Worm (Caenorhabditis elegans) whole organism, L1 larva: Measurements from ENCODE around the gene C05E4.15.
A peak's percentile ranks its signal among the peaks of the same experiment; 100 is the strongest.

Experiments used
- C16A3.4 ChIP-seq: fragments of 150-350 bp; optimal IDR thresholded peaks from 2 replicates; lab custom pipeline; 2014; ENCODE audit warnings: missing biosample characterization, missing genetic modification characterization
- C34B4.2 ChIP-seq: sonication (generic microtip); optimal IDR thresholded peaks from 2 replicates; lab custom pipeline; 2017; ENCODE audit warnings: mild to moderate bottlenecking, missing genetic modification characterization, missing compliant biosample characterization
- F16B12.6 ChIP-seq: fragments of 150-350 bp; optimal IDR thresholded peaks from 2 replicates; lab custom pipeline; 2014; ENCODE audit warnings: missing biosample characterization, missing genetic modification characterization
- ama-1 ChIP-seq: fragments of 150-350 bp; optimal IDR thresholded peaks from 2 replicates; lab custom pipeline; 2014
- ceh-63 ChIP-seq: fragments of 200-800 bp; sonication (Bioruptor generic); optimal IDR thresholded peaks from 2 replicates; lab custom pipeline; 2018; ENCODE audit warnings: mild to moderate bottlenecking, missing genetic modification characterization, missing compliant biosample characterization
- ceh-8 ChIP-seq: fragments of 200-800 bp; sonication (Bioruptor generic); optimal IDR thresholded peaks from 2 replicates; lab custom pipeline; 2018; ENCODE audit warnings: mild to moderate bottlenecking, missing genetic modification characterization, moderate library complexity, missing compliant biosample characterization
- efl-1 ChIP-seq, 4 experiments: fragments of 150-350 bp; optimal IDR thresholded peaks in 3 of 4; peaks in 1 of 4; 1 replicate in 1 of 4; 2 replicates in 3 of 4; lab custom pipeline; 2014; ENCODE audit warnings: missing biosample characterization in 2 of 4, missing genetic modification characterization in 2 of 4, missing genetic modification reagents in 2 of 4
- egl-27 ChIP-seq, 2 experiments: fragments of 150-350 bp in 1 of 2; sonication (generic microtip); optimal IDR thresholded peaks; 3 replicates each; lab custom pipeline; 2017 to 2018; ENCODE audit warnings: missing biosample characterization in 2 of 2, missing genetic modification characterization in 2 of 2, missing genetic modification reagents in 2 of 2
- elt-3 ChIP-seq, 6 experiments: fragments of 150-350 bp in 1 of 6; sonication (generic microtip); optimal IDR thresholded peaks; 2 replicates each; lab custom pipeline; 2017 to 2018; ENCODE audit warnings: missing biosample characterization in 6 of 6, missing genetic modification characterization in 6 of 6, inconsistent platforms in 1 of 6
- ets-5 ChIP-seq: fragments of 200-800 bp; sonication (Bioruptor generic); IDR thresholded peaks from 2 replicates; pipeline ENCODE4 v1.3.6; 2022; ENCODE audit warnings: missing genetic modification characterization, missing compliant biosample characterization
- fkh-10 ChIP-seq: sonication (generic microtip); optimal IDR thresholded peaks from 2 replicates; lab custom pipeline; 2017; ENCODE audit warnings: missing biosample characterization, missing genetic modification reagents, missing genetic modification characterization
- fos-1 ChIP-seq: fragments of 150-350 bp; optimal IDR thresholded peaks from 2 replicates; lab custom pipeline; 2014; ENCODE audit warnings: missing biosample characterization, missing genetic modification characterization
- grh-1 ChIP-seq: fragments of 200-800 bp; sonication (Bioruptor generic); IDR thresholded peaks from 2 replicates; pipeline ENCODE4 v1.3.6; 2022; ENCODE audit warnings: missing genetic modification reagents, missing genetic modification characterization, missing compliant biosample characterization
- hlh-4 ChIP-seq: sonication (generic microtip); optimal IDR thresholded peaks from 2 replicates; lab custom pipeline; 2016; ENCODE audit warnings: mild to moderate bottlenecking, missing genetic modification characterization, missing compliant biosample characterization
- hpl-2 ChIP-seq: fragments of 150-350 bp; optimal IDR thresholded peaks from 2 replicates; lab custom pipeline; 2014; ENCODE audit warnings: missing biosample characterization, missing genetic modification reagents, missing genetic modification characterization
- irx-1 ChIP-seq: sonication (generic microtip); optimal IDR thresholded peaks from 2 replicates; lab custom pipeline; 2016; ENCODE audit warnings: missing genetic modification characterization, missing compliant biosample characterization
- isw-1 ChIP-seq: fragments of 200-800 bp; sonication (Bioruptor generic); IDR thresholded peaks from 2 replicates; pipeline ENCODE4 v1.3.6; 2022; ENCODE audit warnings: missing genetic modification characterization, missing compliant biosample characterization
- jun-1 ChIP-seq: fragments of 150-350 bp; optimal IDR thresholded peaks from 2 replicates; lab custom pipeline; 2014; ENCODE audit warnings: missing biosample characterization, missing genetic modification reagents, missing genetic modification characterization
- lin-14 ChIP-seq: fragments of 200-800 bp; sonication (Bioruptor generic); optimal IDR thresholded peaks from 2 replicates; lab custom pipeline; 2018; ENCODE audit warnings: mild to moderate bottlenecking, missing genetic modification characterization, moderate library complexity, missing compliant biosample characterization
- lin-35 ChIP-seq, 2 experiments: fragments of 150-350 bp; optimal IDR thresholded peaks; 2 replicates each; lab custom pipeline; 2014; ENCODE audit warnings: missing biosample characterization in 2 of 2, missing genetic modification characterization in 2 of 2, missing genetic modification reagents in 2 of 2
- lin-39 ChIP-seq: fragments of 150-350 bp; optimal IDR thresholded peaks from 2 replicates; lab custom pipeline; 2014; ENCODE audit warnings: missing biosample characterization, missing genetic modification reagents, missing genetic modification characterization
- lir-3 ChIP-seq: sonication (generic microtip); optimal IDR thresholded peaks from 2 replicates; lab custom pipeline; 2016; ENCODE audit warnings: mild to moderate bottlenecking, missing genetic modification characterization, moderate library complexity, missing compliant biosample characterization; ENCODE audit not compliant: poor library complexity
- lsy-2 ChIP-seq, 2 experiments: fragments of 150-350 bp; optimal IDR thresholded peaks; 2 replicates each; lab custom pipeline; 2014; ENCODE audit warnings: missing biosample characterization in 2 of 2, missing genetic modification characterization in 2 of 2
- mab-9 ChIP-seq: fragments of 200-800 bp; sonication (Bioruptor generic); IDR thresholded peaks from 2 replicates; pipeline ENCODE4 v1.3.6; 2022; ENCODE audit warnings: missing genetic modification reagents, missing genetic modification characterization, missing compliant biosample characterization
- mdl-1 ChIP-seq, 2 experiments: fragments of 150-350 bp; optimal IDR thresholded peaks; 2 replicates each; lab custom pipeline; 2014 to 2017; ENCODE audit warnings: missing biosample characterization in 2 of 2, missing genetic modification characterization in 2 of 2, inconsistent platforms in 1 of 2
- mep-1 ChIP-seq: fragments of 150-350 bp; optimal IDR thresholded peaks from 2 replicates; lab custom pipeline; 2014; ENCODE audit warnings: missing biosample characterization, missing genetic modification characterization
- nhr-19 ChIP-seq: fragments of 200-800 bp; sonication (Bioruptor generic); conservative IDR thresholded peaks from 2 replicates; pipeline ENCODE4 v1.3.6; 2022; ENCODE audit warnings: missing genetic modification characterization, missing compliant biosample characterization
- nhr-20 ChIP-seq: sonication (generic microtip); optimal IDR thresholded peaks from 2 replicates; lab custom pipeline; 2016; ENCODE audit warnings: mild to moderate bottlenecking, missing genetic modification characterization, missing compliant biosample characterization
- nhr-237 ChIP-seq: fragments of 150-350 bp; optimal IDR thresholded peaks from 2 replicates; lab custom pipeline; 2014; ENCODE audit warnings: missing biosample characterization, missing genetic modification characterization
- nhr-47 ChIP-seq: sonication (generic microtip); optimal IDR thresholded peaks from 2 replicates; lab custom pipeline; 2016; ENCODE audit warnings: mild to moderate bottlenecking, missing genetic modification characterization, moderate library complexity, missing compliant biosample characterization
- nhr-71 ChIP-seq: sonication (generic microtip); optimal IDR thresholded peaks from 2 replicates; lab custom pipeline; 2016; ENCODE audit warnings: mild to moderate bottlenecking, missing genetic modification characterization, moderate library complexity, missing compliant biosample characterization
- nhr-77 ChIP-seq: fragments of 150-350 bp; optimal IDR thresholded peaks from 2 replicates; lab custom pipeline; 2014; ENCODE audit warnings: missing biosample characterization, missing genetic modification characterization
- nhr-84 ChIP-seq: sonication (generic microtip); optimal IDR thresholded peaks from 2 replicates; lab custom pipeline; 2017; ENCODE audit warnings: missing biosample characterization, missing genetic modification characterization
- nhr-85 ChIP-seq: sonication (generic microtip); peaks from one replicate; lab custom pipeline; 2016; ENCODE audit warnings: missing genetic modification characterization, inconsistent platforms, missing compliant biosample characterization
- pag-3 ChIP-seq: sonication (generic microtip); optimal IDR thresholded peaks from 2 replicates; lab custom pipeline; 2017; ENCODE audit warnings: missing genetic modification characterization, mild to moderate bottlenecking, missing compliant biosample characterization, antibody characterized with exemption, borderline replicate concordance; ENCODE audit not compliant: insufficient read depth
- pqm-1 ChIP-seq: sonication (generic microtip); optimal IDR thresholded peaks from 3 replicates; lab custom pipeline; 2017; ENCODE audit warnings: missing biosample characterization, missing genetic modification characterization
- rnt-1 ChIP-seq: sonication (generic microtip); optimal IDR thresholded peaks from 2 replicates; lab custom pipeline; 2016; ENCODE audit warnings: mild to moderate bottlenecking, missing genetic modification characterization, moderate library complexity, missing compliant biosample characterization
- skn-1 ChIP-seq: fragments of 150-350 bp; optimal IDR thresholded peaks from 2 replicates; lab custom pipeline; 2014; ENCODE audit warnings: missing biosample characterization, missing genetic modification characterization
- snu-23 ChIP-seq: sonication (generic microtip); optimal IDR thresholded peaks from 2 replicates; lab custom pipeline; 2016; ENCODE audit warnings: missing genetic modification characterization, missing compliant biosample characterization
- sox-4 ChIP-seq: sonication (generic microtip); optimal IDR thresholded peaks from 2 replicates; lab custom pipeline; 2016; ENCODE audit warnings: missing genetic modification characterization, missing compliant biosample characterization
- sup-37 ChIP-seq: fragments of 200-800 bp; sonication (Bioruptor generic); optimal IDR thresholded peaks from 2 replicates; lab custom pipeline; 2018; ENCODE audit warnings: mild to moderate bottlenecking, missing genetic modification characterization, missing compliant biosample characterization
- swsn-7 ChIP-seq: sonication (generic microtip); optimal IDR thresholded peaks from 2 replicates; lab custom pipeline; 2016; ENCODE audit warnings: missing genetic modification characterization, missing compliant biosample characterization
- tbx-2 ChIP-seq: sonication (generic microtip); optimal IDR thresholded peaks from 2 replicates; lab custom pipeline; 2016; ENCODE audit warnings: missing genetic modification characterization, missing compliant biosample characterization
- tlp-1 ChIP-seq: fragments of 150-350 bp; optimal IDR thresholded peaks from 2 replicates; lab custom pipeline; 2014; ENCODE audit warnings: missing biosample characterization, missing genetic modification characterization
- unc-130 ChIP-seq: fragments of 150-350 bp; optimal IDR thresholded peaks from 2 replicates; lab custom pipeline; 2017; ENCODE audit warnings: missing biosample characterization, missing genetic modification characterization, inconsistent platforms
- vab-15 ChIP-seq: sonication (generic microtip); optimal IDR thresholded peaks from 2 replicates; lab custom pipeline; 2017; ENCODE audit warnings: missing genotype, mild to moderate bottlenecking, missing genetic modification characterization, missing compliant biosample characterization
- xbp-1 ChIP-seq: sonication (generic microtip); optimal IDR thresholded peaks from 2 replicates; lab custom pipeline; 2016; ENCODE audit warnings: missing genetic modification characterization, missing compliant biosample characterization
- zip-4 ChIP-seq: fragments of 200-800 bp; sonication (Bioruptor generic); optimal IDR thresholded peaks from 2 replicates; lab custom pipeline; 2018; ENCODE audit warnings: mild to moderate bottlenecking, missing genetic modification characterization, moderate library complexity, missing compliant biosample characterization
- ztf-11 ChIP-seq, 2 experiments: sonication (generic microtip); optimal IDR thresholded peaks; 2 replicates each; lab custom pipeline; 2016 to 2017; ENCODE audit warnings: missing genetic modification characterization in 2 of 2, missing biosample characterization in 1 of 2, missing compliant biosample characterization in 1 of 2
- ztf-4 ChIP-seq: fragments of 150-350 bp; optimal IDR thresholded peaks from 2 replicates; lab custom pipeline; 2014; ENCODE audit warnings: missing biosample characterization, missing genetic modification characterization

Gene C05E4.15

ce11 chrV:731330-731729, 29.8 kb downstream of the C05E4.15 start (continued):
- TF ChIP-seq lin-14 (GFP tag; lab: Kevin White, UChicago): peak; percentile 100
- TF ChIP-seq pqm-1 (tag; lab: Kevin White, UChicago): peak; percentile 48
- peak in 5 of 6 experiments; percentile 16 to 92 (median 65) for TF ChIP-seq elt-3 (tag; optimal IDR thresholded peaks at IDR 0.05; lab: Kevin White, UChicago)
- TF ChIP-seq nhr-237 (tag; lab: Kevin White, UChicago): no peak
- peak; percentile 89 for TF ChIP-seq nhr-47 (tag; lab: Kevin White, UChicago)

ce11 chrV:730216-730615, 30.9 kb downstream of the C05E4.15 start:
- no peak for TF ChIP-seq F16B12.6 (tag; lab: Kevin White, UChicago)
- TF ChIP-seq mab-9 (GFP tag; lab: Robert Waterston, UW): no peak
- peak; percentile 49 for TF ChIP-seq C16A3.4 (tag; lab: Kevin White, UChicago)
- no peak for TF ChIP-seq ets-5 (GFP tag; lab: Robert Waterston, UW)
- TF ChIP-seq nhr-85: peak; percentile 71
- no peak for TF ChIP-seq tlp-1 (tag; lab: Kevin White, UChicago)
- TF ChIP-seq ztf-11 (tag; optimal IDR thresholded peaks at IDR 0.05; lab: Kevin White, UChicago): peak in 1 of 2 experiments; percentile 32
- TF ChIP-seq efl-1 (optimal IDR thresholded peaks at IDR 0.05; lab: Kevin White, UChicago): peak in 1 of 2 experiments; percentile 6
- no peak for TF ChIP-seq efl-1 (GFP tag; optimal IDR thresholded peaks at IDR 0.05 in 1 of 2; lab: Kevin White, UChicago)
- TF ChIP-seq ceh-63 (GFP tag; lab: Kevin White, UChicago): no peak
- peak; percentile 75 for TF ChIP-seq nhr-20 (tag; lab: Kevin White, UChicago)
- no peak for TF ChIP-seq C34B4.2 (tag; lab: Kevin White, UChicago)
- TF ChIP-seq nhr-47 (tag; lab: Kevin White, UChicago): peak; percentile 49
- peak; percentile 56; the same call in 1 of the 2 replicates for TF ChIP-seq grh-1 (GFP tag; lab: Robert Waterston, UW)
- TF ChIP-seq xbp-1 (tag; lab: Kevin White, UChicago): peak; percentile 5
- TF ChIP-seq fkh-10 (GFP tag; lab: Kevin White, UChicago): no peak
- peak; percentile 88 for TF ChIP-seq nhr-71 (tag; lab: Kevin White, UChicago)
- TF ChIP-seq ztf-4: peak; percentile 59
- peak; percentile 77 for TF ChIP-seq sup-37
- TF ChIP-seq nhr-19 (GFP tag; lab: Robert Waterston, UW): peak; percentile 94
- no peak for TF ChIP-seq pqm-1 (tag; lab: Kevin White, UChicago)
- TF ChIP-seq vab-15 (tag; lab: Kevin White, UChicago): no peak
- peak; percentile 43 for TF ChIP-seq ama-1 (lab: Kevin White, UChicago)
- TF ChIP-seq lsy-2 (tag; optimal IDR thresholded peaks at IDR 0.05; lab: Kevin White, UChicago): peak; percentile 26 to 34
- no peak for TF ChIP-seq fos-1
- no peak for TF ChIP-seq hlh-4 (tag; lab: Kevin White, UChicago)
- TF ChIP-seq unc-130 (tag; lab: Kevin White, UChicago): no peak
- TF ChIP-seq sox-4 (tag; lab: Kevin White, UChicago): no peak
- TF ChIP-seq isw-1 (GFP tag; lab: Robert Waterston, UW): no peak
- TF ChIP-seq ceh-8: no peak
- no peak for TF ChIP-seq lin-39 (tag; lab: Kevin White, UChicago)
- peak in 1 of 2 experiments; percentile 73 for TF ChIP-seq mdl-1 (tag; optimal IDR thresholded peaks at IDR 0.05; lab: Kevin White, UChicago)
- TF ChIP-seq snu-23 (GFP tag; lab: Kevin White, UChicago): peak; percentile 64
- no peak for TF ChIP-seq hpl-2
- TF ChIP-seq egl-27 (tag; optimal IDR thresholded peaks at IDR 0.05; lab: Kevin White, UChicago): no peak
- no peak for TF ChIP-seq zip-4
- TF ChIP-seq nhr-84 (tag; lab: Kevin White, UChicago): no peak
- TF ChIP-seq pag-3 (tag; lab: Kevin White, UChicago): no peak
- TF ChIP-seq irx-1 (tag; lab: Kevin White, UChicago): no peak
- TF ChIP-seq lir-3 (tag; lab: Kevin White, UChicago): peak; percentile 61
- TF ChIP-seq mep-1 (tag; lab: Kevin White, UChicago): peak; percentile 40
- TF ChIP-seq rnt-1: peak; percentile 44
- no peak for TF ChIP-seq jun-1 (tag; lab: Kevin White, UChicago)
- TF ChIP-seq lin-35 (GFP tag; optimal IDR thresholded peaks at IDR 0.05; lab: Kevin White, UChicago): peak in 1 of 2 experiments; percentile 77
- peak; percentile 63 for TF ChIP-seq tbx-2 (tag; lab: Kevin White, UChicago)
- TF ChIP-seq swsn-7 (tag; lab: Kevin White, UChicago): peak; percentile 0
- no peak for TF ChIP-seq nhr-77 (tag; lab: Kevin White, UChicago)
- TF ChIP-seq skn-1 (tag; lab: Kevin White, UChicago): no peak
